Worm (Caenorhabditis elegans): Measurements from ENCODE around the gene Y75B8A.39.

Y75B8A.39 gene

ce11 chrIII:12315179-12315578 is 2.2 kb downstream of the Y75B8A.39 start, which contains the start of gene Y75B8A.37:
Gene Y75B8A.37, plus strand, starts transcription at chrIII:12315479.
- no peak for TF ChIP-seq snpc-4 (tag; optimal IDR thresholded peaks at IDR 0.05)
- TF ChIP-seq unc-39 (tag; optimal IDR thresholded peaks at IDR 0.05): no peak
- no peak for TF ChIP-seq flh-1 (GFP tag; optimal IDR thresholded peaks at IDR 0.05)
- TF ChIP-seq unc-120 (tag; optimal IDR thresholded peaks at IDR 0.05; ENCODE audit: poor library complexity, severe bottlenecking): no peak
- no peak for TF ChIP-seq elt-1 (tag; optimal IDR thresholded peaks at IDR 0.05; ENCODE audit: borderline replicate concordance, insufficient read depth)
- TF ChIP-seq nhr-76 (tag; optimal IDR thresholded peaks at IDR 0.05): no peak
- no peak for TF ChIP-seq lsy-2 (tag; optimal IDR thresholded peaks at IDR 0.05)
- no peak for TF ChIP-seq nhr-12 (tag; optimal IDR thresholded peaks at IDR 0.05)
- TF ChIP-seq blmp-1 (tag; optimal IDR thresholded peaks at IDR 0.05): no peak
- TF ChIP-seq mep-1 (tag; optimal IDR thresholded peaks at IDR 0.05): no peak
- no peak for TF ChIP-seq elt-3 (tag; optimal IDR thresholded peaks at IDR 0.05)
- TF ChIP-seq nhr-2 (tag; optimal IDR thresholded peaks at IDR 0.05): no peak
- no peak for TF ChIP-seq hlh-1 (tag; optimal IDR thresholded peaks at IDR 0.05)
- no peak for TF ChIP-seq M03D4.4 (tag; optimal IDR thresholded peaks at IDR 0.05)
- no peak for TF ChIP-seq ces-1 (GFP tag; optimal IDR thresholded peaks at IDR 0.05)
- TF ChIP-seq ceh-83 (GFP tag; optimal IDR thresholded peaks at IDR 0.05): no peak
- TF ChIP-seq tbx-8 (GFP tag; optimal IDR thresholded peaks at IDR 0.05): no peak
- TF ChIP-seq sem-2 (GFP tag; optimal IDR thresholded peaks at IDR 0.05): no peak

- TF ChIP-seq tbx-8 (GFP tag; optimal IDR thresholded peaks at IDR 0.05): no peak
- TF ChIP-seq unc-62 (GFP tag; optimal IDR thresholded peaks at IDR 0.05): no peak
- TF ChIP-seq unc-39 (tag; optimal IDR thresholded peaks at IDR 0.05): no peak
- TF ChIP-seq zip-8 (tag; optimal IDR thresholded peaks at IDR 0.05): no peak
- no peak for TF ChIP-seq sem-2 (GFP tag; optimal IDR thresholded peaks at IDR 0.05)
- TF ChIP-seq lin-32 (GFP tag; optimal IDR thresholded peaks at IDR 0.05): no peak
- no peak for TF ChIP-seq snpc-4 (tag; optimal IDR thresholded peaks at IDR 0.05)
- no peak for TF ChIP-seq ceh-83 (GFP tag; optimal IDR thresholded peaks at IDR 0.05)
- TF ChIP-seq nhr-28 (tag; optimal IDR thresholded peaks at IDR 0.05): no peak
- TF ChIP-seq bed-3 (GFP tag; optimal IDR thresholded peaks at IDR 0.05): no peak
- no peak for TF ChIP-seq ces-1 (GFP tag; optimal IDR thresholded peaks at IDR 0.05)
- TF ChIP-seq ceh-43 (GFP tag; optimal IDR thresholded peaks at IDR 0.05): no peak
- TF ChIP-seq mep-1 (tag; optimal IDR thresholded peaks at IDR 0.05): no peak
- TF ChIP-seq pha-4 (tag; optimal IDR thresholded peaks at IDR 0.05): no peak
- no peak for TF ChIP-seq hlh-1 (tag; optimal IDR thresholded peaks at IDR 0.05)
- TF ChIP-seq mls-2 (tag; optimal IDR thresholded peaks at IDR 0.05): no peak
- no peak for TF ChIP-seq nhr-12 (tag; optimal IDR thresholded peaks at IDR 0.05)
- no peak for TF ChIP-seq lsy-2 (tag; optimal IDR thresholded peaks at IDR 0.05)
Observed at ce11 chrIII:12317492-12317891, 4.5 kb downstream of the Y75B8A.39 start.

ce11 chrIII:12318794-12319193 is 5.8 kb downstream of the Y75B8A.39 start, which contains the start of gene Y75B8A.28:
Gene Y75B8A.28, plus strand, starts transcription at chrIII:12319089.
- TF ChIP-seq blmp-1 (tag; optimal IDR thresholded peaks at IDR 0.05): no peak
- no peak for TF ChIP-seq mls-2 (tag; optimal IDR thresholded peaks at IDR 0.05)
- TF ChIP-seq zip-8 (tag; optimal IDR thresholded peaks at IDR 0.05): no peak

- TF ChIP-seq sem-2 (GFP tag; optimal IDR thresholded peaks at IDR 0.05): no peak
- no peak for TF ChIP-seq ztf-11 (tag; optimal IDR thresholded peaks at IDR 0.05)
- TF ChIP-seq elt-3 (tag; optimal IDR thresholded peaks at IDR 0.05): no peak
- TF ChIP-seq lin-13 (tag; optimal IDR thresholded peaks at IDR 0.05): no peak
- no peak for TF ChIP-seq ceh-43 (GFP tag; optimal IDR thresholded peaks at IDR 0.05)
- no peak for TF ChIP-seq unc-120 (tag; optimal IDR thresholded peaks at IDR 0.05; ENCODE audit: poor library complexity, severe bottlenecking)
- no peak for TF ChIP-seq mls-2 (tag; optimal IDR thresholded peaks at IDR 0.05)
- TF ChIP-seq elt-1 (tag; optimal IDR thresholded peaks at IDR 0.05; ENCODE audit: borderline replicate concordance, insufficient read depth): no peak
- no peak for TF ChIP-seq flh-1 (GFP tag; optimal IDR thresholded peaks at IDR 0.05)
- no peak for TF ChIP-seq ham-2 (GFP tag; optimal IDR thresholded peaks at IDR 0.05)
- no peak for TF ChIP-seq lsy-2 (tag; optimal IDR thresholded peaks at IDR 0.05)
- no peak for TF ChIP-seq blmp-1 (tag; optimal IDR thresholded peaks at IDR 0.05)
- TF ChIP-seq tbx-8 (GFP tag; optimal IDR thresholded peaks at IDR 0.05): no peak
- no peak for TF ChIP-seq nhr-76 (tag; optimal IDR thresholded peaks at IDR 0.05)
- no peak for TF ChIP-seq cnd-1 (tag; optimal IDR thresholded peaks at IDR 0.05)
Observed at ce11 chrIII:12325284-12325683, 12.3 kb downstream of the Y75B8A.39 start.

- no peak for TF ChIP-seq blmp-1 (tag; optimal IDR thresholded peaks at IDR 0.05)
- TF ChIP-seq ces-1 (GFP tag; optimal IDR thresholded peaks at IDR 0.05): no peak
- TF ChIP-seq nhr-12 (tag; optimal IDR thresholded peaks at IDR 0.05): no peak
- TF ChIP-seq tbx-8 (GFP tag; optimal IDR thresholded peaks at IDR 0.05): no peak
- TF ChIP-seq mep-1 (tag; optimal IDR thresholded peaks at IDR 0.05): no peak
- no peak for TF ChIP-seq pha-4 (tag; optimal IDR thresholded peaks at IDR 0.05)
- TF ChIP-seq elt-1 (tag; optimal IDR thresholded peaks at IDR 0.05; ENCODE audit: borderline replicate concordance, insufficient read depth): no peak
- no peak for TF ChIP-seq elt-3 (tag; optimal IDR thresholded peaks at IDR 0.05)
- no peak for TF ChIP-seq ceh-83 (GFP tag; optimal IDR thresholded peaks at IDR 0.05)
- TF ChIP-seq nhr-237 (tag; optimal IDR thresholded peaks at IDR 0.05): no peak
- no peak for TF ChIP-seq sptf-1 (tag; optimal IDR thresholded peaks at IDR 0.05)
- TF ChIP-seq M03D4.4 (tag; optimal IDR thresholded peaks at IDR 0.05): no peak
Observed at ce11 chrIII:12327528-12327997, 14.6 kb downstream of the Y75B8A.39 start, which contains the start of the genes zip-12 and Y75B8A.63. Gene zip-12, plus strand, starts transcription at chrIII:12327914. Gene Y75B8A.63, plus strand, starts transcription at chrIII:12327947.

Data from whole organism, mixed stage, embryonic.